Worm (Caenorhabditis elegans) whole organism, midembryonic: ENCODE data around the gene T22E5.1.

Experiments
- cog-1 ChIP-seq: sonication (generic microtip); optimal IDR thresholded peaks from 2 replicates; lab custom pipeline; 2016; ENCODE audit warnings: missing genetic modification characterization, missing compliant biosample characterization
- flt-1 ChIP-seq: fragments of 200-800 bp; sonication (Bioruptor generic); IDR thresholded peaks from 2 replicates; pipeline ENCODE4 v1.3.6; 2022; ENCODE audit warnings: missing genetic modification characterization, missing compliant biosample characterization
- klf-2 ChIP-seq: fragments of 200-800 bp; sonication (Bioruptor generic); conservative IDR thresholded peaks from 2 replicates; pipeline ENCODE4 v1.3.6; 2022; ENCODE audit warnings: missing genetic modification reagents, missing genetic modification characterization, missing compliant biosample characterization
- ref-1 ChIP-seq: fragments of 200-800 bp; sonication (Bioruptor generic); conservative IDR thresholded peaks from 2 replicates; pipeline ENCODE4 v1.3.6; 2022; ENCODE audit warnings: missing genetic modification reagents, missing genetic modification characterization, missing compliant biosample characterization
- tab-1 ChIP-seq: fragments of 200-800 bp; sonication (Bioruptor generic); IDR thresholded peaks from 2 replicates; pipeline ENCODE4 v1.3.6; 2022; ENCODE audit warnings: missing genetic modification characterization, missing compliant biosample characterization
- ztf-29 ChIP-seq: fragments of 200-800 bp; sonication (Bioruptor generic); IDR thresholded peaks from 2 replicates; pipeline ENCODE4 v1.3.6; 2022; ENCODE audit warnings: missing genetic modification reagents, missing genetic modification characterization, missing compliant biosample characterization

ce11 chrX:6374451-6374850, 38.2 kb upstream of the T22E5.1 start, which contains the start of gene C03B1.1:
- TF ChIP-seq flt-1 (no peak), klf-2 (no peak), tab-1 (GFP tag; lab: Robert Waterston, UW) (no peak), cog-1 (no peak), ztf-29 (GFP tag; lab: Robert Waterston, UW) (no peak), ref-1 (GFP tag; lab: Robert Waterston, UW) (no peak)
